Worm (Caenorhabditis elegans) whole organism, L1 larva: ENCODE measurements around the gene str-102.
A peak's percentile ranks its signal among the peaks of the same experiment; 100 is the strongest.

ENCODE experiments used
- C34B4.2 ChIP-seq: sonication (generic microtip); optimal IDR thresholded peaks from 2 replicates; lab custom pipeline; 2017; ENCODE audit warnings: mild to moderate bottlenecking, missing genetic modification characterization, missing compliant biosample characterization
- aly-2 ChIP-seq: fragments of 150-350 bp; optimal IDR thresholded peaks from 2 replicates; lab custom pipeline; 2014; ENCODE audit warnings: missing biosample characterization, missing genetic modification characterization
- ama-1 ChIP-seq: fragments of 150-350 bp; optimal IDR thresholded peaks from 2 replicates; lab custom pipeline; 2014
- ceh-82 ChIP-seq, 3 experiments: fragments of 150-350 bp in 1 of 3; sonication (generic microtip) in 2 of 3; optimal IDR thresholded peaks; 2 replicates each; lab custom pipeline; 2014 to 2017; ENCODE audit warnings: missing biosample characterization in 3 of 3, missing genetic modification characterization in 3 of 3
- dpl-1 ChIP-seq, 3 experiments: fragments of 150-350 bp in 2 of 3; sonication (generic microtip) in 1 of 3; optimal IDR thresholded peaks; 2 replicates each; lab custom pipeline; 2014 to 2017; ENCODE audit warnings: missing biosample characterization in 3 of 3, missing genetic modification characterization in 3 of 3, missing genetic modification reagents in 3 of 3
- lin-39 ChIP-seq: fragments of 150-350 bp; optimal IDR thresholded peaks from 2 replicates; lab custom pipeline; 2014; ENCODE audit warnings: missing biosample characterization, missing genetic modification reagents, missing genetic modification characterization
- nhr-11 ChIP-seq: fragments of 150-350 bp; optimal IDR thresholded peaks from 2 replicates; lab custom pipeline; 2014; ENCODE audit warnings: missing biosample characterization, missing genetic modification characterization
- nhr-237 ChIP-seq: fragments of 150-350 bp; optimal IDR thresholded peaks from 2 replicates; lab custom pipeline; 2014; ENCODE audit warnings: missing biosample characterization, missing genetic modification characterization
- nhr-85 ChIP-seq: sonication (generic microtip); peaks from one replicate; lab custom pipeline; 2016; ENCODE audit warnings: missing genetic modification characterization, inconsistent platforms, missing compliant biosample characterization
- snpc-4 ChIP-seq: fragments of 150-350 bp; optimal IDR thresholded peaks from 2 replicates; lab custom pipeline; 2014; ENCODE audit warnings: missing biosample characterization, missing genetic modification characterization
- sox-4 ChIP-seq: sonication (generic microtip); optimal IDR thresholded peaks from 2 replicates; lab custom pipeline; 2016; ENCODE audit warnings: missing genetic modification characterization, missing compliant biosample characterization
- zag-1 ChIP-seq: fragments of 150-350 bp; optimal IDR thresholded peaks from 2 replicates; lab custom pipeline; 2014; ENCODE audit warnings: missing biosample characterization, missing genetic modification characterization

DNA sequence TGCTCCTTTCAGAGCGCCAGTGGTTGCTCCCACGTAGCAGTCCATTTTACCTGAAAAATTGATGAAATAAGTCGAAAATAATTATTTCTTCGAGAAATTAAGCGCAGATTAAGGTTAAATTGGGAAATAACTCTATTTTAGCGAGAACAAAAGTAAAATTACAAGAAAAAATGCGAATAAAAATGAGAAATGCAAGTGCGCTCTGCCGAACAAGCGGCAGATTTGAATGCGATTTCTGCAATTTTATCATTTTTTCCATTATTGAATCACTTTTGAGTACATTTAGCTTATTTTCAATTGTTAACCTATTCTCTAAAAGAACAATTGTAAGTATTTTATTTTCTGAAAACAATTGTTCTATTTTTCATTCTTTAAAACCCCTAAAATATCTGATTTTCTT is 10.1 kb downstream of the str-102 start, which contains the start of gene T06E6.1:
- no peak for TF ChIP-seq zag-1
- no peak for TF ChIP-seq nhr-237 (tag; lab: Kevin White, UChicago)
- TF ChIP-seq C34B4.2 (tag; lab: Kevin White, UChicago) = no peak
- no peak for TF ChIP-seq ceh-82 (tag; optimal IDR thresholded peaks at IDR 0.05; lab: Kevin White, UChicago)
- no peak for TF ChIP-seq lin-39 (tag; lab: Kevin White, UChicago)
- no peak for TF ChIP-seq aly-2
- TF ChIP-seq ama-1 (lab: Kevin White, UChicago) = no peak
- no peak for TF ChIP-seq sox-4 (tag; lab: Kevin White, UChicago)
- TF ChIP-seq nhr-11 (tag; lab: Kevin White, UChicago) = no peak
- peak; percentile 66 to 86 (median 77) for TF ChIP-seq dpl-1 (GFP tag; optimal IDR thresholded peaks at IDR 0.05; lab: Kevin White, UChicago)
- no peak for TF ChIP-seq snpc-4
- TF ChIP-seq nhr-85 (tag; lab: Kevin White, UChicago) = no peak
